Fruit fly (Drosophila melanogaster) whole organism, embryonic: ENCODE measurements around the gene CG14613.

ENCODE experiments used
- B-H2 ChIP-seq: fragments of 200-800 bp; sonication (Bioruptor generic); optimal IDR thresholded peaks from 2 replicates; lab custom pipeline; 2018; ENCODE audit warnings: missing biosample characterization, mild to moderate bottlenecking, missing genetic modification characterization
- BEAF-32 ChIP-seq: fragments of 200-800 bp; sonication (Bioruptor generic); optimal IDR thresholded peaks from 3 replicates; lab custom pipeline; 2017; ENCODE audit warnings: missing biosample characterization, missing genetic modification characterization, mild to moderate bottlenecking, moderate library complexity, missing genetic modification reagents
- CG10209 ChIP-seq: fragments of 200-800 bp; sonication (Bioruptor generic); optimal IDR thresholded peaks from 3 replicates; lab custom pipeline; 2017; ENCODE audit warnings: missing biosample characterization, mild to moderate bottlenecking, missing genetic modification characterization, missing genetic modification reagents
- CG10543 ChIP-seq: fragments of 200-800 bp; sonication (Bioruptor generic); optimal IDR thresholded peaks from 3 replicates; lab custom pipeline; 2017; ENCODE audit warnings: missing biosample characterization, mild to moderate bottlenecking, missing genetic modification characterization, moderate library complexity
- CG12071 ChIP-seq: fragments of 200-800 bp; sonication (Bioruptor generic); optimal IDR thresholded peaks from 3 replicates; lab custom pipeline; 2018; ENCODE audit warnings: missing biosample characterization, mild to moderate bottlenecking, missing genetic modification characterization
- CG12155 ChIP-seq: fragments of 200-800 bp; sonication (Bioruptor generic); optimal IDR thresholded peaks from 3 replicates; lab custom pipeline; 2016; ENCODE audit warnings: missing biosample characterization, missing genetic modification characterization
- CG12769 ChIP-seq: fragments of 200-800 bp; sonication (Bioruptor generic); optimal IDR thresholded peaks from 2 replicates; lab custom pipeline; 2019; ENCODE audit warnings: missing biosample characterization, mild to moderate bottlenecking, missing genetic modification characterization, moderate library complexity
- CG13123 ChIP-seq: fragments of 200-800 bp; sonication (Bioruptor generic); optimal IDR thresholded peaks from 2 replicates; lab custom pipeline; 2016; ENCODE audit warnings: missing biosample characterization, missing genetic modification characterization
- CG13287 ChIP-seq: fragments of 200-800 bp; sonication (Bioruptor generic); IDR thresholded peaks from 2 replicates; pipeline ENCODE4 v1.3.6; 2022; ENCODE audit warnings: missing biosample characterization, missing genetic modification characterization; ENCODE audit not compliant: partially characterized antibody
- CG14014 ChIP-seq: fragments of 200-800 bp; sonication (Bioruptor generic); IDR thresholded peaks from 2 replicates; pipeline ENCODE4 v1.3.6; 2022; ENCODE audit warnings: missing biosample characterization, missing genetic modification characterization
- CG15479 ChIP-seq: fragments of 200-800 bp; sonication (Bioruptor generic); optimal IDR thresholded peaks from 3 replicates; lab custom pipeline; 2019; ENCODE audit warnings: missing biosample characterization, mild to moderate bottlenecking, missing genetic modification characterization, moderate library complexity
- CG1603 ChIP-seq: fragments of 200-800 bp; sonication (Bioruptor generic); optimal IDR thresholded peaks from 2 replicates; lab custom pipeline; 2019; ENCODE audit warnings: missing biosample characterization, mild to moderate bottlenecking, missing genetic modification characterization, moderate library complexity
- CG17186 ChIP-seq: fragments of 200-800 bp; sonication (Bioruptor generic); optimal IDR thresholded peaks from 3 replicates; lab custom pipeline; 2017; ENCODE audit warnings: missing biosample characterization, missing genetic modification reagents, missing genetic modification characterization
- CG17912 ChIP-seq: fragments of 200-800 bp; sonication (Bioruptor generic); optimal IDR thresholded peaks from 2 replicates; lab custom pipeline; 2018; ENCODE audit warnings: missing biosample characterization, mild to moderate bottlenecking, missing genetic modification characterization
- CG2202 ChIP-seq: fragments of 200-800 bp; sonication (Bioruptor generic); optimal IDR thresholded peaks from 2 replicates; lab custom pipeline; 2018; ENCODE audit warnings: missing biosample characterization, mild to moderate bottlenecking, missing genetic modification characterization
- CG2712 ChIP-seq: fragments of 200-800 bp; optimal IDR thresholded peaks from 3 replicates; lab custom pipeline; 2019; ENCODE audit warnings: missing biosample characterization, mild to moderate bottlenecking, missing genetic modification characterization, moderate library complexity
- CG30403 ChIP-seq: fragments of 200-800 bp; sonication (Bioruptor generic); optimal IDR thresholded peaks from 3 replicates; lab custom pipeline; 2016; ENCODE audit warnings: missing biosample characterization, missing genetic modification characterization
- CG31224 ChIP-seq: fragments of 200-800 bp; sonication (Bioruptor generic); IDR thresholded peaks from 2 replicates; pipeline ENCODE4 v1.3.6; 2022; ENCODE audit warnings: missing biosample characterization, missing genetic modification characterization
- CG34224 ChIP-seq: fragments of 200-800 bp; sonication (Bioruptor generic); IDR thresholded peaks from 3 replicates; pipeline ENCODE4 v1.3.6; 2022; ENCODE audit warnings: missing biosample characterization, missing genetic modification characterization; ENCODE audit not compliant: partially characterized antibody
- CG6654 ChIP-seq: fragments of 200-800 bp; sonication (Bioruptor generic); optimal IDR thresholded peaks from 2 replicates; lab custom pipeline; 2017; ENCODE audit warnings: missing biosample characterization, mild to moderate bottlenecking, missing genetic modification characterization
- CG7928 ChIP-seq: fragments of 200-800 bp; sonication (Bioruptor generic); optimal IDR thresholded peaks from 2 replicates; lab custom pipeline; 2017; ENCODE audit warnings: missing biosample characterization, mild to moderate bottlenecking, missing genetic modification characterization
- CG8478 ChIP-seq: fragments of >200 bp; optimal IDR thresholded peaks from 2 replicates; lab custom pipeline; 2018
- CG9727 ChIP-seq: fragments of 200-800 bp; sonication (Bioruptor generic); optimal IDR thresholded peaks from 3 replicates; lab custom pipeline; 2017; ENCODE audit warnings: missing biosample characterization, mild to moderate bottlenecking, missing genetic modification characterization
- Chrac-16 ChIP-seq: fragments of 200-800 bp; sonication (Bioruptor generic); optimal IDR thresholded peaks from 3 replicates; lab custom pipeline; 2016; ENCODE audit warnings: missing biosample characterization, missing genetic modification characterization
- CkIIα-i1 ChIP-seq: fragments of 200-800 bp; sonication (Bioruptor generic); IDR thresholded peaks from 2 replicates; pipeline ENCODE4 v1.3.6; 2022; ENCODE audit warnings: missing biosample characterization, missing genetic modification characterization
- Dp ChIP-seq: fragments of 200-800 bp; sonication (Bioruptor generic); optimal IDR thresholded peaks from 2 replicates; lab custom pipeline; 2018; ENCODE audit warnings: missing biosample characterization, mild to moderate bottlenecking, missing genetic modification characterization, moderate library complexity
- Dref ChIP-seq: fragments of 200-800 bp; sonication (Bioruptor generic); IDR thresholded peaks from 2 replicates; pipeline ENCODE4 v1.3.6; 2022; ENCODE audit warnings: missing biosample characterization, missing genetic modification characterization
- E2f2 ChIP-seq: fragments of 200-800 bp; sonication (Bioruptor generic); IDR thresholded peaks from 2 replicates; pipeline ENCODE4 v1.3.6; 2022; ENCODE audit warnings: missing biosample characterization, missing genetic modification characterization
- HLH4C ChIP-seq: fragments of 200-800 bp; sonication (Bioruptor generic); IDR thresholded peaks from 3 replicates; pipeline ENCODE4 v1.3.6; 2022; ENCODE audit warnings: missing biosample characterization, missing genetic modification characterization; ENCODE audit not compliant: partially characterized antibody
- MBD-R2 ChIP-seq: fragments of 200-800 bp; sonication (Bioruptor generic); IDR thresholded peaks from 2 replicates; pipeline ENCODE4 v1.3.6; 2022; ENCODE audit warnings: missing biosample characterization, missing genetic modification characterization
- MESR4 ChIP-seq: fragments of 200-800 bp; sonication (Bioruptor generic); optimal IDR thresholded peaks from 2 replicates; lab custom pipeline; 2018; ENCODE audit warnings: missing biosample characterization, mild to moderate bottlenecking, missing genetic modification characterization, moderate library complexity
- NC2β ChIP-seq: fragments of 200-800 bp; sonication (Bioruptor generic); optimal IDR thresholded peaks from 2 replicates; lab custom pipeline; 2016; ENCODE audit warnings: missing biosample characterization, missing genetic modification characterization
- Oaz ChIP-seq: fragments of 200-800 bp; sonication (Bioruptor generic); IDR thresholded peaks from 2 replicates; pipeline ENCODE4 v1.3.6; 2022; ENCODE audit warnings: missing biosample characterization, missing genetic modification characterization
- Scr ChIP-seq: fragments of 200-800 bp; sonication (Bioruptor generic); IDR thresholded peaks from 2 replicates; pipeline ENCODE4 v1.3.6; 2022; ENCODE audit warnings: missing biosample characterization, missing genetic modification characterization; ENCODE audit not compliant: partially characterized antibody
- bbx ChIP-seq: fragments of 200-800 bp; sonication (Bioruptor generic); IDR thresholded peaks from 2 replicates; pipeline ENCODE4 v1.3.6; 2022; ENCODE audit warnings: missing biosample characterization, missing genetic modification characterization; ENCODE audit not compliant: partially characterized antibody
- caup ChIP-seq: fragments of 200-800 bp; sonication (Bioruptor generic); optimal IDR thresholded peaks from 3 replicates; lab custom pipeline; 2017; ENCODE audit warnings: missing biosample characterization, mild to moderate bottlenecking, missing genetic modification characterization, moderate library complexity; ENCODE audit not compliant: severe bottlenecking
- crp ChIP-seq, 2 experiments: fragments of 200-800 bp; sonication (Bioruptor generic); optimal IDR thresholded peaks; 2 replicates in 1 of 2; 3 replicates in 1 of 2; lab custom pipeline; 2017; ENCODE audit warnings: missing biosample characterization in 2 of 2, missing genetic modification characterization in 2 of 2, mild to moderate bottlenecking in 1 of 2, moderate library complexity in 1 of 2
- hbn ChIP-seq: fragments of 200-800 bp; sonication (Bioruptor generic); IDR thresholded peaks from 2 replicates; pipeline ENCODE4 v1.3.6; 2022; ENCODE audit warnings: missing biosample characterization, missing genetic modification characterization; ENCODE audit not compliant: partially characterized antibody
- insv ChIP-seq, 2 experiments: fragments of 200-800 bp; sonication (Bioruptor generic); optimal IDR thresholded peaks; 3 replicates each; lab custom pipeline; 2016 to 2018; ENCODE audit warnings: missing biosample characterization in 2 of 2, missing genetic modification characterization in 2 of 2
- nau ChIP-seq: fragments of 200-800 bp; sonication (Bioruptor generic); optimal IDR thresholded peaks from 3 replicates; lab custom pipeline; 2017; ENCODE audit warnings: missing biosample characterization, mild to moderate bottlenecking, missing genetic modification characterization, missing genetic modification reagents
- pzg ChIP-seq: fragments of 200-800 bp; sonication (Bioruptor generic); optimal IDR thresholded peaks from 3 replicates; lab custom pipeline; 2018; ENCODE audit warnings: missing biosample characterization, mild to moderate bottlenecking, missing genetic modification characterization, moderate library complexity
- rib ChIP-seq: fragments of 200-800 bp; sonication (Bioruptor generic); IDR thresholded peaks from 2 replicates; pipeline ENCODE4 v1.3.6; 2022; ENCODE audit warnings: missing biosample characterization, missing genetic modification characterization
- sc ChIP-seq, 3 experiments: fragments of >200 bp in 2 of 3; fragments of 200-800 bp in 1 of 3; sonication (Bioruptor generic) in 1 of 3; optimal IDR thresholded peaks; 2 replicates in 2 of 3; 3 replicates in 1 of 3; lab custom pipeline; 2017; ENCODE audit warnings: mild to moderate bottlenecking in 1 of 3, missing biosample characterization in 1 of 3, missing genetic modification characterization in 1 of 3, missing genetic modification reagents in 1 of 3
- sens ChIP-seq: fragments of 200-800 bp; sonication (Bioruptor generic); peaks from one replicate; lab custom pipeline; 2016; ENCODE audit warnings: missing biosample characterization, missing genetic modification characterization
- sisA ChIP-seq: fragments of 200-800 bp; sonication (Bioruptor generic); IDR thresholded peaks from 2 replicates; pipeline ENCODE4 v1.3.6; 2022; ENCODE audit warnings: missing biosample characterization, missing genetic modification characterization
- slou ChIP-seq: fragments of 200-800 bp; sonication (Bioruptor generic); optimal IDR thresholded peaks from 3 replicates; lab custom pipeline; 2016; ENCODE audit warnings: missing biosample characterization, missing genetic modification characterization
- trh ChIP-seq: fragments of 200-800 bp; sonication (Bioruptor generic); optimal IDR thresholded peaks from 2 replicates; lab custom pipeline; 2016; ENCODE audit warnings: missing biosample characterization, missing genetic modification characterization
- twi ChIP-seq: fragments of 200-800 bp; optimal IDR thresholded peaks from 2 replicates; lab custom pipeline; 2019; ENCODE audit warnings: missing biosample characterization, mild to moderate bottlenecking, missing genetic modification characterization, moderate library complexity
- unc-4 ChIP-seq: fragments of 200-800 bp; sonication (Bioruptor generic); IDR thresholded peaks from 2 replicates; pipeline ENCODE4 v1.3.6; 2022; ENCODE audit warnings: missing biosample characterization, missing genetic modification characterization; ENCODE audit not compliant: partially characterized antibody

CG14613 gene

DNA sequence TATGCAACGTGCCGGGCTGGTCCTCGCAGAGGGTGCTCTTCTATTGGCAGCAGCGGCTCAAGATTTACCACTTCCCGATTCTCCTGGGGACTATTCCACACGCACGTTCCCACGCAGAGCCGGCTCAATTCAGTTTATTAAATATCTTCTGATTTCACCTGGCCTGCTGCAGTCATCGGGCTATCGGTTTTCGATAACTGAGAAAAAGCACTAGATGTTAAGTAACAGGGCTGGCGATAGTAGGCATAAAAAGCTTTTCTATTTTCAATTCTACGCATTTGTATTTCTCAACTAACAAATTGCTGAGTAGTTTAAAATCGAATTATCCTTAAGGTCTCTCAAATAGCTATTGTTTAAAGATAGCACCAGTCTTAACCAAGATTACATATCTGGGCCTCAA is at the start of gene CG14613:
Gene CG14613, minus strand, starts transcription at position 203 of the 400 bp plus-strand sequence.
- TF ChIP-seq CG34224 (0 out of 3 replicates have a peak, but pooled peaks have one; percentile 22), CG2712 (tag; lab: Kevin White, UChicago) (no peak), Dp (GFP tag; lab: Kevin White, UChicago) (peak; percentile 5), NC2β (GFP tag; lab: Kevin White, UChicago) (no peak), CG1603 (tag; lab: Kevin White, UChicago) (no peak), CG13287 (GFP tag; lab: Robert Waterston, UW) (peak; percentile 27; the same call in 1 of the 2 replicates), sc (optimal IDR thresholded peaks at IDR 0.05; lab: Kevin White, UChicago) (no peak), sc (GFP tag; optimal IDR thresholded peaks at IDR 0.05; lab: Kevin White, UChicago) (no peak), bbx (GFP tag; lab: Robert Waterston, UW) (peak; percentile 35; the same call in 1 of the 2 replicates), CG12155 (GFP tag; lab: Kevin White, UChicago) (no peak), CG2202 (no peak), caup (no peak), Chrac-16 (GFP tag; lab: Kevin White, UChicago) (no peak), CG12769 (no peak), CG13123 (GFP tag; lab: Kevin White, UChicago) (no peak), CG7928 (GFP tag; lab: Kevin White, UChicago) (peak; percentile 80), crp (GFP tag; optimal IDR thresholded peaks at IDR 0.05; lab: Kevin White, UChicago) (peak in 1 of 2 experiments; percentile 24), CG17186 (peak; percentile 94), CG31224 (GFP tag; lab: Robert Waterston, UW) (no peak), BEAF-32 (GFP tag; lab: Kevin White, UChicago) (peak; percentile 30), CG17912 (GFP tag; lab: Kevin White, UChicago) (no peak), hbn (no peak), nau (GFP tag; lab: Kevin White, UChicago) (no peak), Dref (peak; percentile 63), Oaz (no peak), trh (GFP tag; lab: Kevin White, UChicago) (no peak), CG30403 (GFP tag; lab: Kevin White, UChicago) (no peak), CG8478 (lab: Kevin White, UChicago) (no peak), slou (GFP tag; lab: Kevin White, UChicago) (no peak), E2f2 (GFP tag; lab: Robert Waterston, UW) (peak; percentile 21; the same call in 1 of the 2 replicates), pzg (peak; percentile 30), CG9727 (no peak), CG14014 (GFP tag; lab: Robert Waterston, UW) (no peak), MBD-R2 (GFP tag; lab: Robert Waterston, UW) (peak; percentile 60; the same call in 1 of the 2 replicates), CG15479 (GFP tag; lab: Kevin White, UChicago) (no peak), Scr (GFP tag; lab: Robert Waterston, UW) (0 out of 2 replicates have a peak, but pooled peaks have one; percentile 8), CG10209 (GFP tag; lab: Kevin White, UChicago) (no peak), unc-4 (GFP tag; lab: Robert Waterston, UW) (0 out of 2 replicates have a peak, but pooled peaks have one; percentile 36), CG6654 (no peak), CG10543 (GFP tag; lab: Kevin White, UChicago) (no peak), HLH4C (GFP tag; lab: Robert Waterston, UW) (0 out of 3 replicates have a peak, but pooled peaks have one; percentile 28), sens (GFP tag; lab: Kevin White, UChicago) (peak; percentile 47), CG12071 (no peak), CkIIα-i1 (GFP tag; lab: Robert Waterston, UW) (no peak), twi (no peak), MESR4 (GFP tag; lab: Kevin White, UChicago) (peak; percentile 25), B-H2 (GFP tag; lab: Kevin White, UChicago) (no peak), insv (GFP tag; optimal IDR thresholded peaks at IDR 0.05; lab: Kevin White, UChicago) (no peak), sisA (GFP tag; lab: Robert Waterston, UW) (no peak), rib (no peak)
